Fruit fly (Drosophila melanogaster): Measurements from ENCODE around the gene CG13062.

DNA sequence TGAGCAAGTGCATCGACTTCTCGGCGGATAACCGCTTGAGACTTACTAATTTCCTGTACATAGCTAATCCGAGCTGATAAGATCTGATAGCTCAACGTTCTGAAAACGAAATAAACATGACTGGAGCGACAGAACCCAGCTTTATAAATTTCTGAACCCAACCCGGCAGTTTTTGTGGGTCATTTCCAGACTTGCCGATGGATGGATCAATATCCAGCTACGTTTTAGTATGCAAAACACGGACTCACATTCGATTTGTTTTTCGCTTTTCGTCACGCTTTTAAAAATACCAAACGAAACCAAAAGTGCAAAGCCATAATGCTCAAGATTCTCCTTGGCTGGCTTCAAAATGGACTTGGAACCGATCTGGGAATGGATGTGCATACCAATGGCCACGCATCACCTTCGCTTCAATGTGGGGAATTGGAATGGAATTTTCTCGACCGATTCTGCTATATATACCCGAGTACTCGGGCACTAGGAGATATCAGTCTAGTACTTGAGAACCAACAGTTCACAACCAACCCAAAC is 43.2 kb upstream of the CG13062 start, which contains the start of the genes CG34248 and CG13067:
- no peak for TF ChIP-seq CG14711 (tag; optimal IDR thresholded peaks at IDR 0.05)
- no peak for TF ChIP-seq Mnt (GFP tag; optimal IDR thresholded peaks at IDR 0.05)
- no peak for TF ChIP-seq CG7101 (tag; optimal IDR thresholded peaks at IDR 0.05)
- no peak for TF ChIP-seq toe (GFP tag; optimal IDR thresholded peaks at IDR 0.05)
- no peak for TF ChIP-seq kay (GFP tag; ENCODE audit: borderline replicate concordance)
- TF ChIP-seq CG1620 (GFP tag; optimal IDR thresholded peaks at IDR 0.05) = no peak
- no peak for TF ChIP-seq CG12768 (GFP tag; optimal IDR thresholded peaks at IDR 0.05)
- TF ChIP-seq cnc (optimal IDR thresholded peaks at IDR 0.05) = no peak
- TF ChIP-seq CG11617 (GFP tag; optimal IDR thresholded peaks at IDR 0.05) = no peak
- TF ChIP-seq Crg-1 (GFP tag; optimal IDR thresholded peaks at IDR 0.05) = no peak
- TF ChIP-seq pad (GFP tag; optimal IDR thresholded peaks at IDR 0.05) = no peak
- no peak for TF ChIP-seq bab1 (GFP tag; optimal IDR thresholded peaks at IDR 0.05)
- no peak for TF ChIP-seq ovo (GFP tag; optimal IDR thresholded peaks at IDR 0.05)
- TF ChIP-seq tj (GFP tag; optimal IDR thresholded peaks at IDR 0.05) = no peak

Measured in whole organism, adult.